Worm (Caenorhabditis elegans) whole organism, L3 larva: ENCODE results near the gene ins-5.

Experiments used
- ZK546.5 ChIP-seq: sonication (generic microtip); optimal IDR thresholded peaks from 2 replicates; lab custom pipeline; 2017; ENCODE audit warnings: missing biosample characterization, missing genetic modification characterization
- ama-1 ChIP-seq: fragments of 150-350 bp; optimal IDR thresholded peaks from 2 replicates; lab custom pipeline; 2018
- egl-5 ChIP-seq: fragments of 150-350 bp; optimal IDR thresholded peaks from 2 replicates; lab custom pipeline; 2017; ENCODE audit warnings: missing biosample characterization, missing genetic modification reagents, missing genetic modification characterization, inconsistent platforms
- elt-1 ChIP-seq: fragments of 150-350 bp; optimal IDR thresholded peaks from 2 replicates; lab custom pipeline; 2014; ENCODE audit warnings: missing biosample characterization, missing genetic modification characterization
- fkh-10 ChIP-seq: sonication (generic microtip); optimal IDR thresholded peaks from 2 replicates; lab custom pipeline; 2017; ENCODE audit warnings: missing biosample characterization, missing genetic modification reagents, missing genetic modification characterization
- lin-39 ChIP-seq: fragments of 150-350 bp; optimal IDR thresholded peaks from 2 replicates; lab custom pipeline; 2018; ENCODE audit warnings: missing biosample characterization, missing genetic modification reagents, missing genetic modification characterization
- nhr-28 ChIP-seq: fragments of 150-350 bp; optimal IDR thresholded peaks from 2 replicates; lab custom pipeline; 2014; ENCODE audit warnings: missing biosample characterization, missing genetic modification characterization

ce11 chrII:6045048-6045447 is 47.7 kb downstream of the ins-5 start, which contains the start of gene R12C12.5:
- TF ChIP-seq nhr-28 (tag; lab: Kevin White, UChicago) (no peak), fkh-10 (GFP tag; lab: Kevin White, UChicago) (no peak), lin-39 (no peak), ama-1 (lab: Kevin White, UChicago) (no peak), ZK546.5 (tag; lab: Kevin White, UChicago) (no peak), egl-5 (tag; lab: Kevin White, UChicago) (no peak), elt-1 (tag; lab: Kevin White, UChicago) (no peak)
